Fruit fly (Drosophila melanogaster): ENCODE measurements around the gene CG5151.

Gene CG5151

DNA sequence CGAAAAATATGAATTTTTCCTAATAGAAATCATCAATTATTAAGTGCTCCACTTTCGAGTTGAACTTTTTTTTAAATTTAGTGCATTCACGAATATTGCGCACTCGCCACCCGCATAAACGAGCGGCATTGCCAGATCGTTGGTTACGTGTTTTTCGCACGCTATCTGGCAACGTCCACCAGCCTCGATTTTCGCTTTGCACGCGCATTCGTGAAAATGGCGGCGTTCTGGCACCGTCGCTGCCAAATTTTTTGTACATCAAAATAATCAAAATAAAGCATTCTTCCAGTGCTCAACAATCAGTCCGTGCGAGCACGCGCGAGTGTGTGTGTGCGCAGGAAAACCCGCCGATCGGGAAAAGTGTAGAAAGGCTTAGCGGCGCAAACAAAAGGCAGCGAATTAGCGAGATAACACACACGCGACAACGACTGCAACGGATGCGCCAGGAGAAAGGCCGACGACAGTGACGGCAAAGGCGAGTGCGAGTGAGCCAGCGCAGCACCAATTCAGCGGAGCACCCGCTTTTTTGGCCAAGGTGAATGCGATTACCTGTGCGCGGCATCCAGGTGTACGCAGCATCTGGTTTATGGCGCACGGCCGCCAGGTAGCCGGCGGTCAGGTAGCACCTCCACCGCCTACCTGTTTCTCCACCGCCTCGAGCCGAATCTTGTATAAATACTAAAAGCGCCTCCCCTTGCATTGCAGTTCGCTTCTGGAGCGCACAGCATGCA is 50.7 kb downstream of the CG5151 start (continued):
- TF ChIP-seq inv (GFP tag; IDR thresholded peaks at IDR 0.05; ENCODE audit: partially characterized antibody) (peak; percentile 52), CG15073 (GFP tag; optimal IDR thresholded peaks at IDR 0.05) (peak; percentile 32), pan (optimal IDR thresholded peaks at IDR 0.05) (no peak), pan (GFP tag; optimal IDR thresholded peaks at IDR 0.05 in 1 of 2, IDR thresholded peaks at IDR 0.05 in 1 of 2) (peak in 1 of 2 experiments; percentile 81), NC2β (GFP tag; optimal IDR thresholded peaks at IDR 0.05) (peak; percentile 73), Neu2 (GFP tag; optimal IDR thresholded peaks at IDR 0.05; ENCODE audit: borderline replicate concordance) (no peak), lilli (GFP tag; optimal IDR thresholded peaks at IDR 0.05) (peak; percentile 94), pita (GFP tag; optimal IDR thresholded peaks at IDR 0.05) (no peak), tgo (GFP tag; IDR thresholded peaks at IDR 0.05) (peak; percentile 78), peb (GFP tag; IDR thresholded peaks at IDR 0.05) (peak; percentile 50; the same call in 1 of the 2 replicates), vnd (GFP tag; IDR thresholded peaks at IDR 0.05; ENCODE audit: partially characterized antibody) (peak; percentile 32; the same call in 2 of the 3 replicates), Atf-2 (GFP tag; optimal IDR thresholded peaks at IDR 0.05) (peak; percentile 73), salm (tag; optimal IDR thresholded peaks at IDR 0.05) (peak; percentile 41), bbx (GFP tag; IDR thresholded peaks at IDR 0.05; ENCODE audit: partially characterized antibody) (peak; percentile 80), E2f1 (GFP tag; IDR thresholded peaks at IDR 0.05) (peak; percentile 75), dysf (GFP tag; IDR thresholded peaks at IDR 0.05) (peak; percentile 85), lab (GFP tag; optimal IDR thresholded peaks at IDR 0.05) (no peak), Side (GFP tag; optimal IDR thresholded peaks at IDR 0.05) (peak; percentile 89), CG11093 (GFP tag; IDR thresholded peaks at IDR 0.05) (peak; percentile 57; the same call in 1 of the 3 replicates), CG10321 (GFP tag; IDR thresholded peaks at IDR 0.05) (peak; percentile 43; the same call in 1 of the 2 replicates), bsh (GFP tag; optimal IDR thresholded peaks at IDR 0.05) (peak; percentile 41 to 71), CG2199 (GFP tag; IDR thresholded peaks at IDR 0.05) (peak; percentile 78; the same call in 2 of the 3 replicates), CG8924 (tag; optimal IDR thresholded peaks at IDR 0.05) (peak; percentile 91), Hr51 (GFP tag; optimal IDR thresholded peaks at IDR 0.05) (peak in 1 of 2 experiments; percentile 76), HLH3B (GFP tag; IDR thresholded peaks at IDR 0.05) (peak; percentile 75), CG6689 (GFP tag; IDR thresholded peaks at IDR 0.05) (peak; percentile 83), CG2120 (GFP tag; optimal IDR thresholded peaks at IDR 0.05) (peak; percentile 93), YL-1 (GFP tag; optimal IDR thresholded peaks at IDR 0.05) (peak; percentile 99), repo (GFP tag; optimal IDR thresholded peaks at IDR 0.05) (peak; percentile 58), CG17186 (GFP tag; optimal IDR thresholded peaks at IDR 0.05) (peak; percentile 92), CG14860 (GFP tag; IDR thresholded peaks at IDR 0.05; ENCODE audit: partially characterized antibody) (peak; percentile 32; the same call in 1 of the 3 replicates), p53 (GFP tag; optimal IDR thresholded peaks at IDR 0.05) (peak; percentile 72), dmrt11E (tag; optimal IDR thresholded peaks at IDR 0.05) (peak; percentile 66), Hr78 (GFP tag; optimal IDR thresholded peaks at IDR 0.05) (no peak), CG17802 (tag; optimal IDR thresholded peaks at IDR 0.05) (no peak), chn (GFP tag; optimal IDR thresholded peaks at IDR 0.05) (peak; percentile 83), Hand (GFP tag; optimal IDR thresholded peaks at IDR 0.05) (peak; percentile 78), CG10431 (GFP tag; optimal IDR thresholded peaks at IDR 0.05) (peak; percentile 48), gt (GFP tag; IDR thresholded peaks at IDR 0.05) (no peak), bigmax (GFP tag; optimal IDR thresholded peaks at IDR 0.05) (peak; percentile 50), CG6813 (GFP tag; optimal IDR thresholded peaks at IDR 0.05) (peak; percentile 76), Nf-YA (GFP tag; IDR thresholded peaks at IDR 0.05) (peak; percentile 64; the same call in 1 of the 2 replicates), Lhr (GFP tag; optimal IDR thresholded peaks at IDR 0.05) (peak; percentile 61), CG17385 (GFP tag; optimal IDR thresholded peaks at IDR 0.05) (no peak), MESR4 (GFP tag; optimal IDR thresholded peaks at IDR 0.05) (peak; percentile 73), CG2116 (GFP tag; optimal IDR thresholded peaks at IDR 0.05) (peak; percentile 73), dm (GFP tag; optimal IDR thresholded peaks at IDR 0.05) (peak; percentile 92), bcd (GFP tag; optimal IDR thresholded peaks at IDR 0.05) (peak; percentile 84)
